Fruit fly (Drosophila melanogaster) whole organism, embryonic: ENCODE measurements around the gene nAChRalpha7.

ENCODE experiments used
- Blimp-1 ChIP-seq: fragments of 200-800 bp; sonication (Bioruptor generic); optimal IDR thresholded peaks from 3 replicates; lab custom pipeline; 2018; ENCODE audit warnings: missing biosample characterization, missing genetic modification characterization, mild to moderate bottlenecking, moderate library complexity, missing genetic modification reagents
- CG10654 ChIP-seq: fragments of 200-800 bp; sonication (Bioruptor generic); optimal IDR thresholded peaks from 2 replicates; lab custom pipeline; 2016; ENCODE audit warnings: missing biosample characterization, missing genetic modification characterization
- CG11456 ChIP-seq: fragments of 200-800 bp; sonication (Bioruptor generic); IDR thresholded peaks from 3 replicates; pipeline ENCODE4 v1.3.6; 2022; ENCODE audit warnings: missing biosample characterization, missing genetic modification characterization
- CG11504 ChIP-seq: fragments of 200-800 bp; sonication (Bioruptor generic); optimal IDR thresholded peaks from 3 replicates; lab custom pipeline; 2019; ENCODE audit warnings: missing biosample characterization, mild to moderate bottlenecking, missing genetic modification characterization, moderate library complexity
- CG12071 ChIP-seq: fragments of 200-800 bp; sonication (Bioruptor generic); optimal IDR thresholded peaks from 3 replicates; lab custom pipeline; 2018; ENCODE audit warnings: missing biosample characterization, mild to moderate bottlenecking, missing genetic modification characterization
- CG13624 ChIP-seq: fragments of 200-800 bp; sonication (Bioruptor generic); optimal IDR thresholded peaks from 2 replicates; lab custom pipeline; 2016; ENCODE audit warnings: missing biosample characterization, missing genetic modification characterization
- CG15269 ChIP-seq: fragments of 200-800 bp; sonication (Bioruptor generic); optimal IDR thresholded peaks from 2 replicates; lab custom pipeline; 2018; ENCODE audit warnings: missing biosample characterization, mild to moderate bottlenecking, missing genetic modification characterization, moderate library complexity
- CG15514 ChIP-seq: fragments of 200-800 bp; sonication (Bioruptor generic); optimal IDR thresholded peaks from 3 replicates; lab custom pipeline; 2017; ENCODE audit warnings: missing biosample characterization, missing genetic modification characterization, mild to moderate bottlenecking, moderate library complexity, missing genetic modification reagents
- CG16815 ChIP-seq: fragments of 200-800 bp; sonication (Bioruptor generic); optimal IDR thresholded peaks from 3 replicates; lab custom pipeline; 2017; ENCODE audit warnings: missing biosample characterization, mild to moderate bottlenecking, missing genetic modification characterization
- CG17328 ChIP-seq: fragments of 200-800 bp; sonication (Bioruptor generic); IDR thresholded peaks from 2 replicates; pipeline ENCODE4 v1.3.6; 2022; ENCODE audit warnings: missing biosample characterization, missing genetic modification characterization
- CG3281 ChIP-seq: fragments of 200-800 bp; sonication (Bioruptor generic); optimal IDR thresholded peaks from 3 replicates; lab custom pipeline; 2017; ENCODE audit warnings: missing biosample characterization, mild to moderate bottlenecking, missing genetic modification characterization
- CG34224 ChIP-seq: fragments of 200-800 bp; sonication (Bioruptor generic); IDR thresholded peaks from 3 replicates; pipeline ENCODE4 v1.3.6; 2022; ENCODE audit warnings: missing biosample characterization, missing genetic modification characterization; ENCODE audit not compliant: partially characterized antibody
- CG4404 ChIP-seq: fragments of 200-800 bp; sonication (Bioruptor generic); IDR thresholded peaks from 2 replicates; pipeline ENCODE4 v1.3.6; 2022; ENCODE audit warnings: missing biosample characterization, missing genetic modification characterization
- CG4707 ChIP-seq: fragments of 200-800 bp; sonication (Bioruptor generic); optimal IDR thresholded peaks from 2 replicates; lab custom pipeline; 2018; ENCODE audit warnings: missing biosample characterization, mild to moderate bottlenecking, missing genetic modification characterization, moderate library complexity
- CG5180 ChIP-seq: fragments of 200-800 bp; sonication (Bioruptor generic); optimal IDR thresholded peaks from 3 replicates; lab custom pipeline; 2017; ENCODE audit warnings: missing biosample characterization, missing genetic modification characterization, mild to moderate bottlenecking, moderate library complexity, missing genetic modification reagents
- CG6765 ChIP-seq: fragments of 200-800 bp; sonication (Bioruptor generic); optimal IDR thresholded peaks from 3 replicates; lab custom pipeline; 2017; ENCODE audit warnings: missing biosample characterization, mild to moderate bottlenecking, missing genetic modification characterization
- CG7839 ChIP-seq: fragments of 200-800 bp; sonication (Bioruptor generic); optimal IDR thresholded peaks from 3 replicates; lab custom pipeline; 2018; ENCODE audit warnings: missing biosample characterization, mild to moderate bottlenecking, missing genetic modification characterization, moderate library complexity
- CG8089 ChIP-seq: fragments of 200-800 bp; sonication (Bioruptor generic); optimal IDR thresholded peaks from 3 replicates; lab custom pipeline; 2016; ENCODE audit warnings: missing biosample characterization, missing genetic modification characterization
- CG8478 ChIP-seq: fragments of >200 bp; optimal IDR thresholded peaks from 2 replicates; lab custom pipeline; 2018
- CG9932 ChIP-seq: fragments of 200-800 bp; sonication (Bioruptor generic); IDR thresholded peaks from 2 replicates; pipeline ENCODE4 v1.3.6; 2022; ENCODE audit warnings: missing biosample characterization, missing genetic modification characterization
- D ChIP-seq, 2 experiments: fragments of 200-800 bp in 1 of 2; fragments of >200 bp in 1 of 2; sonication (Bioruptor generic) in 1 of 2; optimal IDR thresholded peaks; 2 replicates in 1 of 2; 3 replicates in 1 of 2; lab custom pipeline; 2017; ENCODE audit warnings: mild to moderate bottlenecking in 1 of 2, missing biosample characterization in 1 of 2, missing genetic modification characterization in 1 of 2, missing genetic modification reagents in 1 of 2
- Dek ChIP-seq: fragments of 200-800 bp; sonication (Bioruptor generic); optimal IDR thresholded peaks from 3 replicates; lab custom pipeline; 2019; ENCODE audit warnings: missing biosample characterization, mild to moderate bottlenecking, missing genetic modification characterization, moderate library complexity
- Dll ChIP-seq: fragments of 200-800 bp; sonication (Bioruptor generic); IDR thresholded peaks from 4 replicates; pipeline ENCODE4 v1.3.6; 2022; ENCODE audit warnings: missing biosample characterization, missing genetic modification characterization; ENCODE audit not compliant: partially characterized antibody
- GATAe ChIP-seq: fragments of 200-800 bp; sonication (Bioruptor generic); conservative IDR thresholded peaks from 2 replicates; pipeline ENCODE4 v1.3.6; 2022; ENCODE audit warnings: missing biosample characterization, missing genetic modification characterization
- H15 ChIP-seq: fragments of 200-800 bp; sonication (Bioruptor generic); IDR thresholded peaks from 3 replicates; pipeline ENCODE4 v1.3.6; 2022; ENCODE audit warnings: missing biosample characterization, missing genetic modification characterization
- H2.0 ChIP-seq: fragments of 200-800 bp; sonication (Bioruptor generic); IDR thresholded peaks from 2 replicates; pipeline ENCODE4 v1.3.6; 2022; ENCODE audit warnings: missing biosample characterization, missing genetic modification characterization
- HmgZ ChIP-seq: fragments of 200-800 bp; sonication (Bioruptor generic); optimal IDR thresholded peaks from 2 replicates; lab custom pipeline; 2018; ENCODE audit warnings: missing biosample characterization, mild to moderate bottlenecking, missing genetic modification characterization
- MBD-R2 ChIP-seq: fragments of 200-800 bp; sonication (Bioruptor generic); IDR thresholded peaks from 2 replicates; pipeline ENCODE4 v1.3.6; 2022; ENCODE audit warnings: missing biosample characterization, missing genetic modification characterization
- Med ChIP-seq: fragments of 200-800 bp; sonication (Bioruptor generic); peaks from one replicate; lab custom pipeline; 2016; ENCODE audit warnings: missing biosample characterization, missing genetic modification characterization, mild to moderate bottlenecking, inconsistent platforms, moderate library complexity
- Oaz ChIP-seq: fragments of 200-800 bp; sonication (Bioruptor generic); IDR thresholded peaks from 2 replicates; pipeline ENCODE4 v1.3.6; 2022; ENCODE audit warnings: missing biosample characterization, missing genetic modification characterization
- Opbp ChIP-seq: fragments of 200-800 bp; sonication (Bioruptor generic); IDR thresholded peaks from 3 replicates; pipeline ENCODE4 v1.3.6; 2022; ENCODE audit warnings: missing biosample characterization, missing genetic modification characterization; ENCODE audit not compliant: partially characterized antibody
- Sry-β ChIP-seq: fragments of 200-800 bp; sonication (Bioruptor generic); optimal IDR thresholded peaks from 2 replicates; lab custom pipeline; 2018; ENCODE audit warnings: missing biosample characterization, mild to moderate bottlenecking, missing genetic modification characterization, moderate library complexity
- Stat92E ChIP-seq, 3 experiments: fragments of >200 bp in 2 of 3; fragments of 200-800 bp in 1 of 3; sonication (Bioruptor generic) in 1 of 3; optimal IDR thresholded peaks; 2 replicates each; lab custom pipeline; 2017 to 2019; ENCODE audit warnings: missing biosample characterization in 3 of 3, missing genetic modification characterization in 3 of 3, mild to moderate bottlenecking in 1 of 3, moderate library complexity in 1 of 3
- Tbp ChIP-seq: fragments of >200 bp; optimal IDR thresholded peaks from 2 replicates; lab custom pipeline; 2018; ENCODE audit warnings: missing biosample characterization, missing genetic modification characterization
- al ChIP-seq: fragments of 200-800 bp; sonication (Bioruptor generic); IDR thresholded peaks from 2 replicates; pipeline ENCODE4 v1.3.6; 2022; ENCODE audit warnings: missing biosample characterization, missing genetic modification characterization
- ara ChIP-seq: fragments of 200-800 bp; sonication (Bioruptor generic); IDR thresholded peaks from 2 replicates; pipeline ENCODE4 v1.3.6; 2022; ENCODE audit warnings: missing biosample characterization, missing genetic modification characterization
- ato ChIP-seq: fragments of 200-800 bp; sonication (Bioruptor generic); IDR thresholded peaks from 2 replicates; pipeline ENCODE4 v1.3.6; 2022; ENCODE audit warnings: missing biosample characterization, missing genetic modification characterization; ENCODE audit not compliant: partially characterized antibody
- cad ChIP-seq: fragments of >200 bp; optimal IDR thresholded peaks from 2 replicates; lab custom pipeline; 2017; ENCODE audit warnings: missing biosample characterization, missing genetic modification characterization
- crol ChIP-seq: fragments of 200-800 bp; sonication (Bioruptor generic); IDR thresholded peaks from 2 replicates; pipeline ENCODE4 v1.3.6; 2022; ENCODE audit warnings: missing biosample characterization, missing genetic modification characterization
- dan ChIP-seq: fragments of 200-800 bp; sonication (Bioruptor generic); IDR thresholded peaks from 2 replicates; pipeline ENCODE4 v1.3.6; 2022; ENCODE audit warnings: missing biosample characterization, missing genetic modification characterization
- dimm ChIP-seq: fragments of 200-800 bp; sonication (Bioruptor generic); IDR thresholded peaks from 2 replicates; pipeline ENCODE4 v1.3.6; 2022; ENCODE audit warnings: missing biosample characterization, missing genetic modification characterization
- ewg ChIP-seq: fragments of 200-800 bp; sonication (Bioruptor generic); optimal IDR thresholded peaks from 3 replicates; lab custom pipeline; 2017; ENCODE audit warnings: mild to moderate bottlenecking, missing biosample characterization, missing genetic modification reagents, missing genetic modification characterization
- exex ChIP-seq: fragments of 200-800 bp; sonication (Bioruptor generic); optimal IDR thresholded peaks from 4 replicates; lab custom pipeline; 2018; ENCODE audit warnings: missing biosample characterization, mild to moderate bottlenecking, missing genetic modification characterization, moderate library complexity
- gem ChIP-seq: fragments of 200-800 bp; sonication (Bioruptor generic); optimal IDR thresholded peaks from 2 replicates; lab custom pipeline; 2019; ENCODE audit warnings: missing biosample characterization, mild to moderate bottlenecking, missing genetic modification characterization, moderate library complexity
- hth ChIP-seq: fragments of >200 bp; optimal IDR thresholded peaks from 2 replicates; lab custom pipeline; 2017; ENCODE audit warnings: inconsistent platforms
- lab ChIP-seq: fragments of 200-800 bp; sonication (Bioruptor generic); optimal IDR thresholded peaks from 3 replicates; lab custom pipeline; 2017; ENCODE audit warnings: missing biosample characterization, missing genetic modification characterization, mild to moderate bottlenecking, moderate library complexity, missing genetic modification reagents
- mam ChIP-seq: fragments of 200-800 bp; sonication (Bioruptor generic); optimal IDR thresholded peaks from 3 replicates; lab custom pipeline; 2016; ENCODE audit warnings: missing biosample characterization, missing genetic modification characterization
- odd ChIP-seq: fragments of 200-800 bp; sonication (Bioruptor generic); optimal IDR thresholded peaks from 2 replicates; lab custom pipeline; 2017; ENCODE audit warnings: missing biosample characterization, mild to moderate bottlenecking, missing genetic modification characterization
- otp ChIP-seq: fragments of 200-800 bp; sonication (Bioruptor generic); IDR thresholded peaks from 3 replicates; pipeline ENCODE4, ENCODE4 v1.3.6; 2022; ENCODE audit warnings: missing biosample characterization, missing genetic modification characterization
- zf30C ChIP-seq: fragments of 200-800 bp; sonication (Bioruptor generic); optimal IDR thresholded peaks from 3 replicates; lab custom pipeline; 2018; ENCODE audit warnings: missing biosample characterization, mild to moderate bottlenecking, missing genetic modification characterization
- zfh1 ChIP-seq: fragments of 200-800 bp; sonication (Bioruptor generic); IDR thresholded peaks from 3 replicates; pipeline ENCODE4 v1.3.6; 2022; ENCODE audit warnings: missing biosample characterization, missing genetic modification characterization

nAChRalpha7 gene

dm6 chrX:19306531-19306930, 41.7 kb downstream of the nAChRalpha7 start (continued):
- TF ChIP-seq CG6765 (GFP tag; lab: Kevin White, UChicago) (peak; percentile 27), CG15269 (tag; lab: Kevin White, UChicago) (peak; percentile 63), HmgZ (peak; percentile 1), dimm (GFP tag; lab: Robert Waterston, UW) (no peak), Blimp-1 (GFP tag; lab: Kevin White, UChicago) (no peak), H15 (GFP tag; lab: Robert Waterston, UW) (no peak), gem (tag; lab: Kevin White, UChicago) (peak; percentile 13), ato (no peak), cad (GFP tag; lab: Kevin White, UChicago) (no peak), otp (GFP tag; lab: Robert Waterston, UW) (no peak), al (GFP tag; lab: Robert Waterston, UW) (no peak), GATAe (no peak), Opbp (GFP tag; lab: Robert Waterston, UW) (no peak), mam (no peak), CG12071 (GFP tag; lab: Kevin White, UChicago) (peak; percentile 72), zf30C (GFP tag; lab: Kevin White, UChicago) (no peak), zfh1 (GFP tag; lab: Robert Waterston, UW) (no peak), odd (GFP tag; lab: Kevin White, UChicago) (peak; percentile 27), hth (lab: Kevin White, UChicago) (no peak), CG15514 (peak; percentile 22), D (optimal IDR thresholded peaks at IDR 0.05; lab: Kevin White, UChicago) (no peak), D (GFP tag; optimal IDR thresholded peaks at IDR 0.05; lab: Kevin White, UChicago) (no peak), crol (peak; percentile 56), CG8478 (lab: Kevin White, UChicago) (no peak), CG17328 (no peak), Dek (tag; lab: Kevin White, UChicago) (no peak), CG3281 (peak; percentile 50), Stat92E (GFP tag; optimal IDR thresholded peaks at IDR 0.05; lab: Kevin White, UChicago) (no peak), CG8089 (no peak), CG10654 (GFP tag; lab: Kevin White, UChicago) (no peak), CG13624 (no peak), Tbp (GFP tag; lab: Kevin White, UChicago) (no peak), H2.0 (no peak), Sry-β (GFP tag; lab: Kevin White, UChicago) (no peak), lab (GFP tag; lab: Kevin White, UChicago) (peak; percentile 54), ewg (no peak), CG4404 (GFP tag; lab: Robert Waterston, UW) (no peak), Dll (GFP tag; lab: Robert Waterston, UW) (no peak), CG34224 (GFP tag; lab: Robert Waterston, UW) (no peak), exex (tag; lab: Kevin White, UChicago) (peak; percentile 63), CG5180 (peak; percentile 38), CG11504 (peak; percentile 23), CG4707 (GFP tag; lab: Kevin White, UChicago) (no peak), MBD-R2 (GFP tag; lab: Robert Waterston, UW) (no peak), ara (no peak), Med (GFP tag; lab: Kevin White, UChicago) (peak; percentile 64), dan (no peak), CG11456 (GFP tag; lab: Robert Waterston, UW) (0 out of 3 replicates have a peak, but pooled peaks have one; percentile 17), CG9932 (no peak), Oaz (no peak), CG7839 (tag; lab: Kevin White, UChicago) (peak; percentile 23), CG16815 (GFP tag; lab: Kevin White, UChicago) (no peak)
